Worm (Caenorhabditis elegans): Measurements from ENCODE around the gene R02E12.4.

The R02E12.4 gene

ce11 chrX:4008922-4009321 is 3.8 kb downstream of the R02E12.4 start:
- TF ChIP-seq aly-2 (tag; optimal IDR thresholded peaks at IDR 0.05) = no peak
- peak; percentile 10 for TF ChIP-seq nhr-20 (tag; optimal IDR thresholded peaks at IDR 0.05)
- TF ChIP-seq fkh-4 (tag; optimal IDR thresholded peaks at IDR 0.05; ENCODE audit: borderline replicate concordance) = no peak
- peak; percentile 22 for TF ChIP-seq pqm-1 (tag; optimal IDR thresholded peaks at IDR 0.05)
- TF ChIP-seq jun-1 (tag; optimal IDR thresholded peaks at IDR 0.05) = peak; percentile 38
- TF ChIP-seq ceh-90 (tag; optimal IDR thresholded peaks at IDR 0.05) = no peak
- peak; percentile 9 for TF ChIP-seq lin-14 (GFP tag; optimal IDR thresholded peaks at IDR 0.05)
- TF ChIP-seq nhr-84 (tag; optimal IDR thresholded peaks at IDR 0.05) = no peak
- TF ChIP-seq nhr-90 (tag; optimal IDR thresholded peaks at IDR 0.05; ENCODE audit: poor library complexity) = peak; percentile 25
- no peak for TF ChIP-seq unc-130 (tag; optimal IDR thresholded peaks at IDR 0.05)
- peak; percentile 14 for TF ChIP-seq nhr-71 (tag; optimal IDR thresholded peaks at IDR 0.05)
- no peak for TF ChIP-seq Y116A8C.19 (tag; optimal IDR thresholded peaks at IDR 0.05; ENCODE audit: borderline replicate concordance)
- TF ChIP-seq lin-35 (GFP tag; optimal IDR thresholded peaks at IDR 0.05) = peak in 1 of 2 experiments; percentile 53
- peak; percentile 98 for TF ChIP-seq elt-2 (tag; optimal IDR thresholded peaks at IDR 0.05)

ce11 chrX:4010383-4010782 is 5.3 kb downstream of the R02E12.4 start:
- TF ChIP-seq ztf-4 (tag; optimal IDR thresholded peaks at IDR 0.05) (no peak), nhr-76 (tag; optimal IDR thresholded peaks at IDR 0.05) (no peak), ceh-90 (tag; optimal IDR thresholded peaks at IDR 0.05) (no peak)

ce11 chrX:4011919-4012318 is 6.8 kb downstream of the R02E12.4 start, which contains the start of gene mop-25.1:
TSS of gene mop-25.1 (plus strand) at chrX:4012219.
- TF ChIP-seq nhr-20 (tag; optimal IDR thresholded peaks at IDR 0.05) (no peak), dsc-1 (tag; optimal IDR thresholded peaks at IDR 0.05) (no peak), efl-3 (GFP tag; optimal IDR thresholded peaks at IDR 0.05) (no peak), pax-3 (tag; optimal IDR thresholded peaks at IDR 0.05) (no peak), C34B4.2 (tag; optimal IDR thresholded peaks at IDR 0.05) (no peak), nhr-19 (GFP tag; conservative IDR thresholded peaks at IDR 0.05) (no peak), isw-1 (GFP tag; IDR thresholded peaks at IDR 0.05) (no peak), fkh-10 (GFP tag; optimal IDR thresholded peaks at IDR 0.05) (no peak), ztf-11 (tag; optimal IDR thresholded peaks at IDR 0.05) (no peak), C16A3.4 (tag; optimal IDR thresholded peaks at IDR 0.05) (no peak), irx-1 (tag; optimal IDR thresholded peaks at IDR 0.05) (no peak), snpc-4 (tag; optimal IDR thresholded peaks at IDR 0.05) (no peak), nhr-71 (tag; optimal IDR thresholded peaks at IDR 0.05) (no peak), pqm-1 (tag; optimal IDR thresholded peaks at IDR 0.05) (no peak)

- TF ChIP-seq ztf-4 (tag; optimal IDR thresholded peaks at IDR 0.05) = no peak
- TF ChIP-seq grh-1 (GFP tag; IDR thresholded peaks at IDR 0.05) = no peak
- TF ChIP-seq lin-14 (GFP tag; optimal IDR thresholded peaks at IDR 0.05) = peak; percentile 96
- TF ChIP-seq unc-62 (GFP tag; optimal IDR thresholded peaks at IDR 0.05) = no peak
- peak; percentile 63 for TF ChIP-seq nhr-71 (tag; optimal IDR thresholded peaks at IDR 0.05)
- no peak for TF ChIP-seq egl-13 (tag; optimal IDR thresholded peaks at IDR 0.05)
- peak; percentile 62 for TF ChIP-seq snu-23 (GFP tag; optimal IDR thresholded peaks at IDR 0.05)
- TF ChIP-seq tbx-2 (tag; optimal IDR thresholded peaks at IDR 0.05) = peak; percentile 70
- peak; percentile 36 for TF ChIP-seq blmp-1 (tag; optimal IDR thresholded peaks at IDR 0.05)
- no peak for TF ChIP-seq nhr-237 (tag; optimal IDR thresholded peaks at IDR 0.05)
- TF ChIP-seq mep-1 (tag; optimal IDR thresholded peaks at IDR 0.05) = peak; percentile 76
- TF ChIP-seq C04F5.9 (tag; optimal IDR thresholded peaks at IDR 0.05) = no peak
- peak; percentile 29 for TF ChIP-seq snpc-4 (tag; optimal IDR thresholded peaks at IDR 0.05)
- peak; percentile 33 to 36 for TF ChIP-seq lin-35 (GFP tag; optimal IDR thresholded peaks at IDR 0.05)
- no peak for TF ChIP-seq C34B4.2 (tag; optimal IDR thresholded peaks at IDR 0.05)
- no peak for TF ChIP-seq unc-130 (tag; optimal IDR thresholded peaks at IDR 0.05)
- TF ChIP-seq ceh-82 (tag; optimal IDR thresholded peaks at IDR 0.05) = peak in 2 of 3 experiments; percentile 22 to 65
- peak in 1 of 2 experiments; percentile 65 for TF ChIP-seq lsy-2 (tag; optimal IDR thresholded peaks at IDR 0.05)
- TF ChIP-seq fkh-8 (tag; optimal IDR thresholded peaks at IDR 0.05) = peak; percentile 56
- peak; percentile 19 for TF ChIP-seq sox-4 (tag; optimal IDR thresholded peaks at IDR 0.05)
- peak; percentile 12 for TF ChIP-seq unc-86 (tag; optimal IDR thresholded peaks at IDR 0.05)
- no peak for TF ChIP-seq fkh-4 (tag; optimal IDR thresholded peaks at IDR 0.05; ENCODE audit: borderline replicate concordance)
- no peak for TF ChIP-seq hlh-17 (GFP tag; optimal IDR thresholded peaks at IDR 0.05; ENCODE audit: borderline replicate concordance)
- no peak for TF ChIP-seq nhr-84 (tag; optimal IDR thresholded peaks at IDR 0.05)
- TF ChIP-seq rnt-1 (tag; optimal IDR thresholded peaks at IDR 0.05) = peak; percentile 53
- TF ChIP-seq fos-1 (tag; optimal IDR thresholded peaks at IDR 0.05) = peak; percentile 21
- peak; percentile 36 for TF ChIP-seq dsc-1 (tag; optimal IDR thresholded peaks at IDR 0.05)
- TF ChIP-seq nhr-28 (tag; optimal IDR thresholded peaks at IDR 0.05) = no peak
- peak in 1 of 2 experiments; percentile 69 for TF ChIP-seq mdl-1 (tag; optimal IDR thresholded peaks at IDR 0.05)
Measured at ce11 chrX:4016113-4016512, 11.0 kb downstream of the R02E12.4 start, which contains the start of gene hrg-1. TSS of gene hrg-1 (minus strand) at chrX:4016221.

All from whole organism, L1 larva.